Worm (Caenorhabditis elegans): ENCODE data around the gene hlh-30.

DNA sequence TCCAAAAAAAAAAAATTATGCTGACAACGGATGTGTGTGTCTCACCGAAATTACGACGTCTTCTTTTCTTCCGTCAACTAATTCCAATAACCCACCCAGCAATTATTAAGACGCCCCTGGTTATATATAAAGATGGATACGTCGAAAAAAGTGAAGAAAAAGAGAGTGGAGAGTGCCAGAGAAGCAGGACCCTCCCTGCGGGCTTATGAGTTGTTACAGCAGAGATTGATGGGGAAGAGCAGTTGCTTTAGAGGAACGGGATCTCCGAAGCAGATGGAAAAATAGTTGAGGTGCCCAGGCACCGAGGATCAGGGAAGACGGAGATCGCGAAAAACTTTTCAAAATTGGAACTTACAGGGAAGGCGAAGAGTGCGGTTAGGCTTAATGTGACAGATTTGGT, 20.5 kb upstream of the hlh-30 start:
- TF ChIP-seq nhr-28 (tag; optimal IDR thresholded peaks at IDR 0.05) (no peak), nhr-76 (tag; optimal IDR thresholded peaks at IDR 0.05) (no peak), pha-4 (tag; optimal IDR thresholded peaks at IDR 0.05) (no peak), daf-12 (tag; optimal IDR thresholded peaks at IDR 0.05) (no peak), nhr-11 (tag; optimal IDR thresholded peaks at IDR 0.05) (no peak), fkh-10 (GFP tag; optimal IDR thresholded peaks at IDR 0.05) (no peak), snpc-4 (tag; optimal IDR thresholded peaks at IDR 0.05) (no peak), mdl-1 (tag; optimal IDR thresholded peaks at IDR 0.05) (no peak), egl-5 (tag; optimal IDR thresholded peaks at IDR 0.05) (no peak), ztf-4 (tag; optimal IDR thresholded peaks at IDR 0.05) (no peak), egl-27 (tag; optimal IDR thresholded peaks at IDR 0.05) (no peak), tbx-2 (tag; optimal IDR thresholded peaks at IDR 0.05) (no peak)

Measured in whole organism, L3 larva.